Comparison of ENCODE assay signal across 1 fruit fly cellular context in genomic region chr3R:8119457-8120337, dm6.
A peak's percentile ranks its signal among the peaks of the same experiment; 100 is the strongest.
TF ChIP-seq lines count a peak whose summit lies in the region.

No protein-coding gene starts in this region.

TF ChIP-seq in whole organism, embryonic, 481 proteins besides CTCF, POLR2A, EP300 and RAD21 (continued from another document):
- TF ChIP-seq NFAT (GFP tag; IDR thresholded peaks at IDR 0.05; lab: Robert Waterston, UW) (peak; percentile 51; the same call in 1 of the 2 replicates), CG34224 (GFP tag; IDR thresholded peaks at IDR 0.05; lab: Robert Waterston, UW; ENCODE audit: partially characterized antibody) (peak; percentile 22; the same call in 2 of the 3 replicates), CG31388 (GFP tag; optimal IDR thresholded peaks at IDR 0.05; lab: Kevin White, UChicago) (no peak), Aef1 (GFP tag; IDR thresholded peaks at IDR 0.05; lab: Robert Waterston, UW) (peak; percentile 71), CG11695 (GFP tag; IDR thresholded peaks at IDR 0.05; lab: Robert Waterston, UW) (peak; percentile 81), CG15011 (GFP tag; optimal IDR thresholded peaks at IDR 0.05; lab: Kevin White, UChicago) (peak; percentile 28), dm (GFP tag; optimal IDR thresholded peaks at IDR 0.05; lab: Kevin White, UChicago) (peak; percentile 20), sc (optimal IDR thresholded peaks at IDR 0.05; lab: Kevin White, UChicago) (no peak), sc (GFP tag; optimal IDR thresholded peaks at IDR 0.05; lab: Kevin White, UChicago) (no peak), CG14667 (GFP tag; IDR thresholded peaks at IDR 0.05; lab: Robert Waterston, UW) (peak; percentile 51), Vsx1 (GFP tag; optimal IDR thresholded peaks at IDR 0.05; lab: Kevin White, UChicago) (no peak), chn (GFP tag; optimal IDR thresholded peaks at IDR 0.05; lab: Kevin White, UChicago) (no peak), btn (GFP tag; optimal IDR thresholded peaks at IDR 0.05; lab: Kevin White, UChicago) (no peak), CG11456 (GFP tag; IDR thresholded peaks at IDR 0.05; lab: Robert Waterston, UW) (peak; percentile 56; the same call in 1 of the 3 replicates), nom (GFP tag; optimal IDR thresholded peaks at IDR 0.05; lab: Kevin White, UChicago) (no peak), peb (GFP tag; IDR thresholded peaks at IDR 0.05; lab: Robert Waterston, UW) (no peak), ash1 (GFP tag; optimal IDR thresholded peaks at IDR 0.05; lab: Kevin White, UChicago) (no peak), D (optimal IDR thresholded peaks at IDR 0.05; lab: Kevin White, UChicago) (no peak), D (GFP tag; optimal IDR thresholded peaks at IDR 0.05; lab: Kevin White, UChicago) (no peak), CG1603 (tag; optimal IDR thresholded peaks at IDR 0.05; lab: Kevin White, UChicago) (no peak), schlank (tag; optimal IDR thresholded peaks at IDR 0.05; lab: Kevin White, UChicago) (peak; percentile 25), eve (GFP tag; optimal IDR thresholded peaks at IDR 0.05; lab: Kevin White, UChicago) (no peak), CG13624 (GFP tag; optimal IDR thresholded peaks at IDR 0.05; lab: Kevin White, UChicago) (peak; percentile 67), ci (GFP tag; IDR thresholded peaks at IDR 0.05; lab: Robert Waterston, UW) (no peak; the same call in 1 of the 3 replicates), cas (GFP tag; IDR thresholded peaks at IDR 0.05; lab: Robert Waterston, UW) (peak; percentile 21; the same call in 1 of the 2 replicates), CG6683 (GFP tag; optimal IDR thresholded peaks at IDR 0.05; lab: Kevin White, UChicago) (peak; percentile 49), bigmax (GFP tag; optimal IDR thresholded peaks at IDR 0.05; lab: Kevin White, UChicago) (no peak), shn (GFP tag; optimal IDR thresholded peaks at IDR 0.05; lab: Kevin White, UChicago) (peak; percentile 43), Deaf1 (tag; optimal IDR thresholded peaks at IDR 0.05; lab: Kevin White, UChicago) (peak; percentile 32), CG2202 (tag; optimal IDR thresholded peaks at IDR 0.05; lab: Kevin White, UChicago) (no peak), lmd (GFP tag; IDR thresholded peaks at IDR 0.05; lab: Robert Waterston, UW) (peak; percentile 75), Ada2b (GFP tag; IDR thresholded peaks at IDR 0.05; lab: Robert Waterston, UW) (peak; percentile 66), Doc3 (GFP tag; IDR thresholded peaks at IDR 0.05; lab: Robert Waterston, UW; ENCODE audit: partially characterized antibody) (no peak), CG9215 (GFP tag; IDR thresholded peaks at IDR 0.05; lab: Robert Waterston, UW) (peak; percentile 63), CG9437 (GFP tag; optimal IDR thresholded peaks at IDR 0.05; lab: Kevin White, UChicago) (peak; percentile 57), CG9817 (tag; optimal IDR thresholded peaks at IDR 0.05; lab: Kevin White, UChicago) (peak; percentile 73), tio (GFP tag; optimal IDR thresholded peaks at IDR 0.05; lab: Kevin White, UChicago) (no peak), Hr39 (optimal IDR thresholded peaks at IDR 0.05; lab: Kevin White, UChicago) (no peak), H2.0 (GFP tag; IDR thresholded peaks at IDR 0.05; lab: Robert Waterston, UW) (peak; percentile 68), CG10209 (GFP tag; optimal IDR thresholded peaks at IDR 0.05; lab: Kevin White, UChicago) (peak; percentile 74), cwo (GFP tag; optimal IDR thresholded peaks at IDR 0.05; lab: Kevin White, UChicago) (peak; percentile 70), PHDP (tag; optimal IDR thresholded peaks at IDR 0.05; lab: Kevin White, UChicago) (peak; percentile 82), CG30403 (GFP tag; optimal IDR thresholded peaks at IDR 0.05; lab: Kevin White, UChicago) (peak; percentile 13), wdn (GFP tag; IDR thresholded peaks at IDR 0.05; lab: Robert Waterston, UW) (peak; percentile 76), CG10274 (GFP tag; optimal IDR thresholded peaks at IDR 0.05; lab: Kevin White, UChicago) (no peak), jing (GFP tag; optimal IDR thresholded peaks at IDR 0.05; lab: Kevin White, UChicago) (no peak), lilli (GFP tag; optimal IDR thresholded peaks at IDR 0.05; lab: Kevin White, UChicago) (peak; percentile 12), CG13894 (tag; optimal IDR thresholded peaks at IDR 0.05; lab: Kevin White, UChicago) (peak; percentile 85), CG12942 (GFP tag; optimal IDR thresholded peaks at IDR 0.05; lab: Kevin White, UChicago) (no peak), CG14710 (tag; optimal IDR thresholded peaks at IDR 0.05; lab: Kevin White, UChicago) (peak; percentile 29), sd (tag; optimal IDR thresholded peaks at IDR 0.05; lab: Kevin White, UChicago) (peak; percentile 89), run (tag; optimal IDR thresholded peaks at IDR 0.05; lab: Kevin White, UChicago) (peak; percentile 62), org-1 (GFP tag; optimal IDR thresholded peaks at IDR 0.05; lab: Kevin White, UChicago) (no peak), Ets97D (GFP tag; optimal IDR thresholded peaks at IDR 0.05; lab: Kevin White, UChicago) (no peak), gt (GFP tag; IDR thresholded peaks at IDR 0.05; lab: Robert Waterston, UW) (no peak), luna (GFP tag; optimal IDR thresholded peaks at IDR 0.05; lab: Kevin White, UChicago) (no peak), CG2889 (GFP tag; IDR thresholded peaks at IDR 0.05; lab: Robert Waterston, UW) (no peak), Dip2 (GFP tag; IDR thresholded peaks at IDR 0.05; lab: Robert Waterston, UW) (no peak), CG4328 (GFP tag; optimal IDR thresholded peaks at IDR 0.05; lab: Kevin White, UChicago) (peak; percentile 34), ewg (GFP tag; optimal IDR thresholded peaks at IDR 0.05; lab: Kevin White, UChicago) (no peak), CG16813 (GFP tag; IDR thresholded peaks at IDR 0.05; lab: Robert Waterston, UW; ENCODE audit: partially characterized antibody) (no peak), Hmx (GFP tag; optimal IDR thresholded peaks at IDR 0.05; lab: Kevin White, UChicago) (peak; percentile 1), Lpt (GFP tag; optimal IDR thresholded peaks at IDR 0.05; lab: Kevin White, UChicago) (no peak), Dek (tag; optimal IDR thresholded peaks at IDR 0.05; lab: Kevin White, UChicago) (peak; percentile 74), CG31224 (GFP tag; IDR thresholded peaks at IDR 0.05; lab: Robert Waterston, UW) (peak; percentile 63), CG10979 (tag; optimal IDR thresholded peaks at IDR 0.05; lab: Kevin White, UChicago) (peak; percentile 36), sqz (GFP tag; optimal IDR thresholded peaks at IDR 0.05; lab: Kevin White, UChicago) (peak; percentile 63), seq (GFP tag; IDR thresholded peaks at IDR 0.05; lab: Robert Waterston, UW) (peak; percentile 6; the same call in 1 of the 2 replicates), CG7745 (tag; optimal IDR thresholded peaks at IDR 0.05; lab: Kevin White, UChicago) (no peak), CG7987 (GFP tag; optimal IDR thresholded peaks at IDR 0.05; lab: Kevin White, UChicago) (no peak), Adf1 (GFP tag; IDR thresholded peaks at IDR 0.05; lab: Robert Waterston, UW) (peak; percentile 57; the same call in 1 of the 2 replicates), CG2199 (GFP tag; IDR thresholded peaks at IDR 0.05; lab: Robert Waterston, UW) (peak; percentile 79), CG12219 (GFP tag; optimal IDR thresholded peaks at IDR 0.05; lab: Kevin White, UChicago) (no peak), slp2 (GFP tag; optimal IDR thresholded peaks at IDR 0.05; lab: Kevin White, UChicago) (no peak), CG14441 (GFP tag; IDR thresholded peaks at IDR 0.05; lab: Robert Waterston, UW) (peak; percentile 40; the same call in 1 of the 2 replicates), CG8944 (GFP tag; optimal IDR thresholded peaks at IDR 0.05; lab: Kevin White, UChicago) (no peak), abd-A (tag; optimal IDR thresholded peaks at IDR 0.05; lab: Kevin White, UChicago) (peak; percentile 83), az2 (GFP tag; optimal IDR thresholded peaks at IDR 0.05; lab: Kevin White, UChicago) (peak; percentile 2), Blimp-1 (GFP tag; optimal IDR thresholded peaks at IDR 0.05; lab: Kevin White, UChicago) (peak; percentile 64), CG10267 (tag; optimal IDR thresholded peaks at IDR 0.05; lab: Kevin White, UChicago) (peak; percentile 46), CG18764 (GFP tag; optimal IDR thresholded peaks at IDR 0.05; lab: Kevin White, UChicago) (peak; percentile 37), bab2 (GFP tag; optimal IDR thresholded peaks at IDR 0.05; lab: Kevin White, UChicago) (peak; percentile 14), tgo (GFP tag; IDR thresholded peaks at IDR 0.05; lab: Robert Waterston, UW) (peak; percentile 78), gro (GFP tag; optimal IDR thresholded peaks at IDR 0.05; lab: Kevin White, UChicago) (peak; percentile 21), tap (tag; optimal IDR thresholded peaks at IDR 0.05; lab: Kevin White, UChicago) (peak; percentile 72), CG9609 (GFP tag; optimal IDR thresholded peaks at IDR 0.05; lab: Kevin White, UChicago) (no peak), CG16779 (GFP tag; IDR thresholded peaks at IDR 0.05; lab: Robert Waterston, UW) (no peak), CG15514 (GFP tag; optimal IDR thresholded peaks at IDR 0.05; lab: Kevin White, UChicago) (peak; percentile 71), CG11504 (tag; optimal IDR thresholded peaks at IDR 0.05; lab: Kevin White, UChicago) (peak; percentile 75), Med (GFP tag; lab: Kevin White, UChicago) (peak; percentile 81), CG12744 (GFP tag; optimal IDR thresholded peaks at IDR 0.05; lab: Kevin White, UChicago) (no peak), CG7963 (GFP tag; IDR thresholded peaks at IDR 0.05; lab: Robert Waterston, UW; ENCODE audit: partially characterized antibody) (no peak), dmrt99B (tag; optimal IDR thresholded peaks at IDR 0.05; lab: Kevin White, UChicago) (peak; percentile 71), Sry-β (GFP tag; optimal IDR thresholded peaks at IDR 0.05; lab: Kevin White, UChicago) (peak; percentile 89), zfh2 (GFP tag; optimal IDR thresholded peaks at IDR 0.05; lab: Kevin White, UChicago) (no peak), yki (optimal IDR thresholded peaks at IDR 0.05; lab: Kevin White, UChicago) (peak; percentile 0), Xbp1 (GFP tag; optimal IDR thresholded peaks at IDR 0.05; lab: Kevin White, UChicago) (peak; percentile 27), Chrac-16 (GFP tag; optimal IDR thresholded peaks at IDR 0.05; lab: Kevin White, UChicago) (peak; percentile 15), CG6689 (GFP tag; IDR thresholded peaks at IDR 0.05; lab: Robert Waterston, UW) (peak; percentile 67), Dip3 (GFP tag; optimal IDR thresholded peaks at IDR 0.05; lab: Kevin White, UChicago) (no peak), chinmo (GFP tag; IDR thresholded peaks at IDR 0.05; lab: Robert Waterston, UW; ENCODE audit: partially characterized antibody) (peak; percentile 96), fru (optimal IDR thresholded peaks at IDR 0.05; lab: Kevin White, UChicago) (no peak), CG14965 (GFP tag; optimal IDR thresholded peaks at IDR 0.05; lab: Kevin White, UChicago; ENCODE audit: borderline replicate concordance) (no peak), sim (GFP tag; IDR thresholded peaks at IDR 0.05; lab: Robert Waterston, UW) (no peak; the same call in 1 of the 2 replicates), ara (GFP tag; IDR thresholded peaks at IDR 0.05; lab: Robert Waterston, UW) (0 out of 2 replicates have a peak, but pooled peaks have one; percentile 41), chif (GFP tag; optimal IDR thresholded peaks at IDR 0.05; lab: Kevin White, UChicago) (no peak), Usf (GFP tag; optimal IDR thresholded peaks at IDR 0.05; lab: Kevin White, UChicago) (peak; percentile 2), crc (GFP tag; optimal IDR thresholded peaks at IDR 0.05; lab: Kevin White, UChicago) (no peak), Antp (GFP tag; optimal IDR thresholded peaks at IDR 0.05; lab: Kevin White, UChicago) (no peak), D19B (GFP tag; optimal IDR thresholded peaks at IDR 0.05; lab: Kevin White, UChicago) (peak; percentile 52), ac (GFP tag; optimal IDR thresholded peaks at IDR 0.05; lab: Kevin White, UChicago) (no peak), CG33557 (GFP tag; optimal IDR thresholded peaks at IDR 0.05; lab: Kevin White, UChicago) (no peak), CG3726 (GFP tag; IDR thresholded peaks at IDR 0.05; lab: Robert Waterston, UW) (no peak), twi (tag; optimal IDR thresholded peaks at IDR 0.05; lab: Kevin White, UChicago) (peak; percentile 10)
